Worm (Caenorhabditis elegans) whole organism, L1 larva: ENCODE data around the gene srt-59.

Experiments
- C16A3.4 ChIP-seq: fragments of 150-350 bp; optimal IDR thresholded peaks from 2 replicates; lab custom pipeline; 2014; ENCODE audit warnings: missing biosample characterization, missing genetic modification characterization
- C34B4.2 ChIP-seq: sonication (generic microtip); optimal IDR thresholded peaks from 2 replicates; lab custom pipeline; 2017; ENCODE audit warnings: mild to moderate bottlenecking, missing genetic modification characterization, missing compliant biosample characterization
- Y116A8C.19 ChIP-seq: sonication (generic microtip); optimal IDR thresholded peaks from 2 replicates; lab custom pipeline; 2016; ENCODE audit warnings: missing compliant biosample characterization, missing genetic modification characterization, borderline replicate concordance
- aly-2 ChIP-seq: fragments of 150-350 bp; optimal IDR thresholded peaks from 2 replicates; lab custom pipeline; 2014; ENCODE audit warnings: missing biosample characterization, missing genetic modification characterization
- ama-1 ChIP-seq: fragments of 150-350 bp; optimal IDR thresholded peaks from 2 replicates; lab custom pipeline; 2014
- blmp-1 ChIP-seq: fragments of 150-350 bp; optimal IDR thresholded peaks from 2 replicates; lab custom pipeline; 2014; ENCODE audit warnings: missing biosample characterization, missing genetic modification characterization
- ceh-63 ChIP-seq: fragments of 200-800 bp; sonication (Bioruptor generic); optimal IDR thresholded peaks from 2 replicates; lab custom pipeline; 2018; ENCODE audit warnings: mild to moderate bottlenecking, missing genetic modification characterization, missing compliant biosample characterization
- ceh-82 ChIP-seq, 3 experiments: fragments of 150-350 bp in 1 of 3; sonication (generic microtip) in 2 of 3; optimal IDR thresholded peaks; 2 replicates each; lab custom pipeline; 2014 to 2017; ENCODE audit warnings: missing biosample characterization in 3 of 3, missing genetic modification characterization in 3 of 3
- ceh-88 ChIP-seq: fragments of 200-800 bp; sonication (Bioruptor generic); IDR thresholded peaks from 2 replicates; pipeline ENCODE4 v1.3.6; 2022; ENCODE audit warnings: missing genetic modification characterization, missing compliant biosample characterization
- ceh-90 ChIP-seq: sonication (generic microtip); optimal IDR thresholded peaks from 2 replicates; lab custom pipeline; 2016; ENCODE audit warnings: missing genetic modification characterization, missing compliant biosample characterization
- ces-1 ChIP-seq: fragments of 150-350 bp; optimal IDR thresholded peaks from 2 replicates; lab custom pipeline; 2014; ENCODE audit warnings: missing biosample characterization, missing genetic modification reagents, missing genetic modification characterization
- dpl-1 ChIP-seq, 3 experiments: fragments of 150-350 bp in 2 of 3; sonication (generic microtip) in 1 of 3; optimal IDR thresholded peaks; 2 replicates each; lab custom pipeline; 2014 to 2017; ENCODE audit warnings: missing biosample characterization in 3 of 3, missing genetic modification characterization in 3 of 3, missing genetic modification reagents in 3 of 3
- efl-1 ChIP-seq, 4 experiments: fragments of 150-350 bp; optimal IDR thresholded peaks in 3 of 4; peaks in 1 of 4; 1 replicate in 1 of 4; 2 replicates in 3 of 4; lab custom pipeline; 2014; ENCODE audit warnings: missing biosample characterization in 2 of 4, missing genetic modification characterization in 2 of 4, missing genetic modification reagents in 2 of 4
- elt-2 ChIP-seq: sonication (generic microtip); optimal IDR thresholded peaks from 2 replicates; lab custom pipeline; 2016; ENCODE audit warnings: missing genetic modification characterization, mild to moderate bottlenecking, inconsistent platforms, missing compliant biosample characterization, missing genetic modification reagents
- elt-3 ChIP-seq, 6 experiments: fragments of 150-350 bp in 1 of 6; sonication (generic microtip); optimal IDR thresholded peaks; 2 replicates each; lab custom pipeline; 2017 to 2018; ENCODE audit warnings: missing biosample characterization in 6 of 6, missing genetic modification characterization in 6 of 6, inconsistent platforms in 1 of 6
- fkh-4 ChIP-seq: sonication (generic microtip); optimal IDR thresholded peaks from 2 replicates; lab custom pipeline; 2016; ENCODE audit warnings: missing compliant biosample characterization, missing genetic modification characterization, borderline replicate concordance
- fkh-8 ChIP-seq: sonication (generic microtip); optimal IDR thresholded peaks from 2 replicates; lab custom pipeline; 2016; ENCODE audit warnings: mild to moderate bottlenecking, missing genetic modification characterization, missing compliant biosample characterization
- fos-1 ChIP-seq: fragments of 150-350 bp; optimal IDR thresholded peaks from 2 replicates; lab custom pipeline; 2014; ENCODE audit warnings: missing biosample characterization, missing genetic modification characterization
- hlh-4 ChIP-seq: sonication (generic microtip); optimal IDR thresholded peaks from 2 replicates; lab custom pipeline; 2016; ENCODE audit warnings: mild to moderate bottlenecking, missing genetic modification characterization, missing compliant biosample characterization
- lin-14 ChIP-seq: fragments of 200-800 bp; sonication (Bioruptor generic); optimal IDR thresholded peaks from 2 replicates; lab custom pipeline; 2018; ENCODE audit warnings: mild to moderate bottlenecking, missing genetic modification characterization, moderate library complexity, missing compliant biosample characterization
- lin-39 ChIP-seq: fragments of 150-350 bp; optimal IDR thresholded peaks from 2 replicates; lab custom pipeline; 2014; ENCODE audit warnings: missing biosample characterization, missing genetic modification reagents, missing genetic modification characterization
- lir-3 ChIP-seq: sonication (generic microtip); optimal IDR thresholded peaks from 2 replicates; lab custom pipeline; 2016; ENCODE audit warnings: mild to moderate bottlenecking, missing genetic modification characterization, moderate library complexity, missing compliant biosample characterization; ENCODE audit not compliant: poor library complexity
- lsy-2 ChIP-seq, 2 experiments: fragments of 150-350 bp; optimal IDR thresholded peaks; 2 replicates each; lab custom pipeline; 2014; ENCODE audit warnings: missing biosample characterization in 2 of 2, missing genetic modification characterization in 2 of 2
- mab-9 ChIP-seq: fragments of 200-800 bp; sonication (Bioruptor generic); IDR thresholded peaks from 2 replicates; pipeline ENCODE4 v1.3.6; 2022; ENCODE audit warnings: missing genetic modification reagents, missing genetic modification characterization, missing compliant biosample characterization
- mep-1 ChIP-seq: fragments of 150-350 bp; optimal IDR thresholded peaks from 2 replicates; lab custom pipeline; 2014; ENCODE audit warnings: missing biosample characterization, missing genetic modification characterization
- nhr-11 ChIP-seq: fragments of 150-350 bp; optimal IDR thresholded peaks from 2 replicates; lab custom pipeline; 2014; ENCODE audit warnings: missing biosample characterization, missing genetic modification characterization
- nhr-19 ChIP-seq: fragments of 200-800 bp; sonication (Bioruptor generic); conservative IDR thresholded peaks from 2 replicates; pipeline ENCODE4 v1.3.6; 2022; ENCODE audit warnings: missing genetic modification characterization, missing compliant biosample characterization
- nhr-20 ChIP-seq: sonication (generic microtip); optimal IDR thresholded peaks from 2 replicates; lab custom pipeline; 2016; ENCODE audit warnings: mild to moderate bottlenecking, missing genetic modification characterization, missing compliant biosample characterization
- nhr-47 ChIP-seq: sonication (generic microtip); optimal IDR thresholded peaks from 2 replicates; lab custom pipeline; 2016; ENCODE audit warnings: mild to moderate bottlenecking, missing genetic modification characterization, moderate library complexity, missing compliant biosample characterization
- nhr-71 ChIP-seq: sonication (generic microtip); optimal IDR thresholded peaks from 2 replicates; lab custom pipeline; 2016; ENCODE audit warnings: mild to moderate bottlenecking, missing genetic modification characterization, moderate library complexity, missing compliant biosample characterization
- nhr-77 ChIP-seq: fragments of 150-350 bp; optimal IDR thresholded peaks from 2 replicates; lab custom pipeline; 2014; ENCODE audit warnings: missing biosample characterization, missing genetic modification characterization
- nhr-84 ChIP-seq: sonication (generic microtip); optimal IDR thresholded peaks from 2 replicates; lab custom pipeline; 2017; ENCODE audit warnings: missing biosample characterization, missing genetic modification characterization
- nhr-85 ChIP-seq: sonication (generic microtip); peaks from one replicate; lab custom pipeline; 2016; ENCODE audit warnings: missing genetic modification characterization, inconsistent platforms, missing compliant biosample characterization
- nhr-90 ChIP-seq: sonication (generic microtip); optimal IDR thresholded peaks from 2 replicates; lab custom pipeline; 2016; ENCODE audit warnings: mild to moderate bottlenecking, missing genetic modification characterization, missing compliant biosample characterization; ENCODE audit not compliant: poor library complexity
- pag-3 ChIP-seq: sonication (generic microtip); optimal IDR thresholded peaks from 2 replicates; lab custom pipeline; 2017; ENCODE audit warnings: missing genetic modification characterization, mild to moderate bottlenecking, missing compliant biosample characterization, antibody characterized with exemption, borderline replicate concordance; ENCODE audit not compliant: insufficient read depth
- rnt-1 ChIP-seq: sonication (generic microtip); optimal IDR thresholded peaks from 2 replicates; lab custom pipeline; 2016; ENCODE audit warnings: mild to moderate bottlenecking, missing genetic modification characterization, moderate library complexity, missing compliant biosample characterization
- snu-23 ChIP-seq: sonication (generic microtip); optimal IDR thresholded peaks from 2 replicates; lab custom pipeline; 2016; ENCODE audit warnings: missing genetic modification characterization, missing compliant biosample characterization
- sox-4 ChIP-seq: sonication (generic microtip); optimal IDR thresholded peaks from 2 replicates; lab custom pipeline; 2016; ENCODE audit warnings: missing genetic modification characterization, missing compliant biosample characterization
- sptf-1 ChIP-seq: fragments of 150-350 bp; optimal IDR thresholded peaks from 2 replicates; lab custom pipeline; 2014; ENCODE audit warnings: missing biosample characterization, missing genetic modification characterization
- sup-37 ChIP-seq: fragments of 200-800 bp; sonication (Bioruptor generic); optimal IDR thresholded peaks from 2 replicates; lab custom pipeline; 2018; ENCODE audit warnings: mild to moderate bottlenecking, missing genetic modification characterization, missing compliant biosample characterization
- tlp-1 ChIP-seq: fragments of 150-350 bp; optimal IDR thresholded peaks from 2 replicates; lab custom pipeline; 2014; ENCODE audit warnings: missing biosample characterization, missing genetic modification characterization
- unc-130 ChIP-seq: fragments of 150-350 bp; optimal IDR thresholded peaks from 2 replicates; lab custom pipeline; 2017; ENCODE audit warnings: missing biosample characterization, missing genetic modification characterization, inconsistent platforms
- unc-30 ChIP-seq: sonication (generic microtip); optimal IDR thresholded peaks from 2 replicates; lab custom pipeline; 2017; ENCODE audit warnings: missing biosample characterization, missing genetic modification characterization
- unc-86 ChIP-seq: sonication (generic microtip); optimal IDR thresholded peaks from 2 replicates; lab custom pipeline; 2016; ENCODE audit warnings: missing genetic modification characterization, missing compliant biosample characterization
- unc-98 ChIP-seq: fragments of 200-800 bp; sonication (Bioruptor generic); IDR thresholded peaks from 2 replicates; pipeline ENCODE4 v1.3.6; 2022; ENCODE audit warnings: missing genetic modification characterization, missing compliant biosample characterization
- vab-15 ChIP-seq: sonication (generic microtip); optimal IDR thresholded peaks from 2 replicates; lab custom pipeline; 2017; ENCODE audit warnings: missing genotype, mild to moderate bottlenecking, missing genetic modification characterization, missing compliant biosample characterization
- zip-4 ChIP-seq: fragments of 200-800 bp; sonication (Bioruptor generic); optimal IDR thresholded peaks from 2 replicates; lab custom pipeline; 2018; ENCODE audit warnings: mild to moderate bottlenecking, missing genetic modification characterization, moderate library complexity, missing compliant biosample characterization
- ztf-11 ChIP-seq, 2 experiments: sonication (generic microtip); optimal IDR thresholded peaks; 2 replicates each; lab custom pipeline; 2016 to 2017; ENCODE audit warnings: missing genetic modification characterization in 2 of 2, missing biosample characterization in 1 of 2, missing compliant biosample characterization in 1 of 2

Gene srt-59

DNA sequence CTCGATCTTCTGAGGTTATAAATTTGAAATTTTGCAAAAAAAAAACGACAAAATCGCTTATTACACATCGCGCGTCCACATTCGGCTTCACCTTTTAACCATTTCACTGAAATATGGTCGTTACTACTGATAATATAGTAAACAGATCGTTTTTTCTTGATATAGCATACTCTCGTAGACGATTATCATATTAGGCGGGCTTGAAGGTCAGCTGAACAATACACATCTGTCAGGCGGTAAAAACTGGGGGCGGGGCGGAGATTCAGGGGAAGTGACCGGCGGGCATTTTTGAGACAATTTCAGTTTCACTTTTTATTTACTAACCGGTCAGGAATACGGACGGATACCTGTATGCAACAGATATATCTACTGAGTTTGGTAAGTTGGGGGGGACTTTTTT lies 13.7 kb upstream of the srt-59 start, which contains the start of gene C18H7.1:
C18H7.1 (plus strand) TSS at position 301 of the 400 bp plus-strand sequence.
- no peak for TF ChIP-seq ceh-90
- no peak for TF ChIP-seq nhr-20 (tag; lab: Kevin White, UChicago)
- no peak for TF ChIP-seq efl-1 (optimal IDR thresholded peaks at IDR 0.05; lab: Kevin White, UChicago)
- peak in 1 of 2 experiments; percentile 36 for TF ChIP-seq efl-1 (GFP tag; optimal IDR thresholded peaks at IDR 0.05 in 1 of 2; lab: Kevin White, UChicago)
- no peak for TF ChIP-seq elt-3 (tag; optimal IDR thresholded peaks at IDR 0.05; lab: Kevin White, UChicago)
- TF ChIP-seq blmp-1: peak; percentile 44
- TF ChIP-seq, all 84 proteins: peak for 2

DNA sequence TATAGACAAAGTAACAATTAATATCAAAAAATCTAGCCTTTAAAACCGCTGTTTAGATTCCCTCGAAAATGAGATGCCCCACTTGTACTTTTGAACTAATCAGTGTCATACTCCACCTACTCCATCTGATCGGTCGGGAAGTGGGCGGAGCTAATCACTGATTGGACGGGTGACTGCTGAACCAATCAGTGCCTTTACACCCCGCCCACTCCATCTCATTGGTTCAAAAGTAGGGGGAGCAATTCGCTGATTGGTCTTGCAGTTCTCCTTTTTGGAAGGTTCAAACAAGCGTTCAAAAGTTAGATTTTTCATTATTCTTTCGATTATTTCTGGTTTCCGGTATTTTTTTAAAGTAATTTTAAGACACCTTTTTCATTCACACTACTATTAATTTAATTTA lies 11.7 kb upstream of the srt-59 start:
- TF ChIP-seq ceh-63 (GFP tag; lab: Kevin White, UChicago): no peak
- TF ChIP-seq rnt-1 (tag; lab: Kevin White, UChicago): no peak
- no peak for TF ChIP-seq unc-130 (tag; lab: Kevin White, UChicago)
- no peak for TF ChIP-seq nhr-71
- TF ChIP-seq lin-39 (tag; lab: Kevin White, UChicago): no peak
- TF ChIP-seq, all 84 proteins: peak for 0

DNA sequence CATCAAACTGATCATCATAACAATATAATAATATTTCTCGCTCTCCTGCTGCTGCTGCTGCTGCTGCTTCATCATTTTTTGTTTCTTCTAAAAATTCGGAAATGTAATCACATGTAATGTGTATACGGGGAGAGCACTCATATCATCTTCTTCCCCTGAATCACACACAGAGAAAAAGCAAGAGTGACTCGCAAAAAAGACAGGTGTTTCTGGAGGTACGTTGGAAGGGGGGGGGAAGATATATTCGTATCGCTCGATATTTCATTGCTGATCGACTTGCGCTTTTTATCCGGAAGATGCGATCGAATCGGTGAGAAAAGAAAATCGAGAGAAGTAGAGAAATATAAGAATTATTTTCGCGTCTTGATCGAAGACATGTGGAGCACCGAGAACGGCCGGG lies 6.1 kb upstream of the srt-59 start:
- no peak for TF ChIP-seq fkh-8 (tag; lab: Kevin White, UChicago)
- TF ChIP-seq sox-4 (tag; lab: Kevin White, UChicago): no peak
- TF ChIP-seq mep-1: peak; percentile 8
- no peak for TF ChIP-seq ceh-88 (GFP tag; lab: Robert Waterston, UW)
- no peak for TF ChIP-seq lir-3 (tag; lab: Kevin White, UChicago)
- TF ChIP-seq lin-39 (tag; lab: Kevin White, UChicago): no peak
- TF ChIP-seq ceh-82 (tag; optimal IDR thresholded peaks at IDR 0.05; lab: Kevin White, UChicago): no peak
- no peak for TF ChIP-seq nhr-47
- peak; percentile 35 for TF ChIP-seq rnt-1 (tag; lab: Kevin White, UChicago)
- no peak for TF ChIP-seq ama-1 (lab: Kevin White, UChicago)
- TF ChIP-seq lsy-2 (tag; optimal IDR thresholded peaks at IDR 0.05; lab: Kevin White, UChicago): peak in 1 of 2 experiments; percentile 42
- TF ChIP-seq snu-23 (GFP tag; lab: Kevin White, UChicago): peak; percentile 25
- TF ChIP-seq fkh-4 (tag; lab: Kevin White, UChicago): no peak
- TF ChIP-seq mab-9: no peak
- no peak for TF ChIP-seq zip-4 (GFP tag; lab: Kevin White, UChicago)
- peak; percentile 67 for TF ChIP-seq nhr-71
- TF ChIP-seq blmp-1: no peak
- no peak for TF ChIP-seq nhr-84 (tag; lab: Kevin White, UChicago)
- TF ChIP-seq Y116A8C.19 (tag; lab: Kevin White, UChicago): no peak
- TF ChIP-seq C34B4.2 (tag; lab: Kevin White, UChicago): no peak
- TF ChIP-seq pag-3 (tag; lab: Kevin White, UChicago): no peak
- no peak for TF ChIP-seq C16A3.4 (tag; lab: Kevin White, UChicago)
- no peak for TF ChIP-seq nhr-90
- TF ChIP-seq dpl-1 (GFP tag; optimal IDR thresholded peaks at IDR 0.05; lab: Kevin White, UChicago): peak in 1 of 3 experiments; percentile 7
- TF ChIP-seq ces-1: no peak
- TF ChIP-seq unc-86 (tag; lab: Kevin White, UChicago): no peak
- TF ChIP-seq fos-1 (tag; lab: Kevin White, UChicago): no peak
- TF ChIP-seq sptf-1: no peak
- TF ChIP-seq unc-30 (tag; lab: Kevin White, UChicago): no peak
- TF ChIP-seq tlp-1 (tag; lab: Kevin White, UChicago): no peak
- TF ChIP-seq vab-15 (tag; lab: Kevin White, UChicago): no peak
- TF ChIP-seq unc-98 (GFP tag; lab: Robert Waterston, UW): no peak
- TF ChIP-seq aly-2 (tag; lab: Kevin White, UChicago): no peak
- TF ChIP-seq nhr-11: no peak
- peak; percentile 18 for TF ChIP-seq nhr-19 (GFP tag; lab: Robert Waterston, UW)
- no peak for TF ChIP-seq ztf-11 (tag; optimal IDR thresholded peaks at IDR 0.05; lab: Kevin White, UChicago)
- no peak for TF ChIP-seq sup-37 (GFP tag; lab: Kevin White, UChicago)
- no peak for TF ChIP-seq nhr-77 (tag; lab: Kevin White, UChicago)
- no peak for TF ChIP-seq nhr-85 (tag; lab: Kevin White, UChicago)
- no peak for TF ChIP-seq hlh-4 (tag; lab: Kevin White, UChicago)
- no peak for TF ChIP-seq elt-2 (tag; lab: Kevin White, UChicago)
- peak; percentile 73 for TF ChIP-seq lin-14 (GFP tag; lab: Kevin White, UChicago)
